Worm (Caenorhabditis elegans): ENCODE data around the gene ceh-38.

ce11 chrII:6928416-6928815 is 22.9 kb upstream of the ceh-38 start, which contains the start of gene flcn-1:
- no peak for TF ChIP-seq spr-3 (GFP tag; optimal IDR thresholded peaks at IDR 0.05)
- no peak for TF ChIP-seq Y105C5A.15 (GFP tag; IDR thresholded peaks at IDR 0.05)
- TF ChIP-seq snpc-1.2 (GFP tag; IDR thresholded peaks at IDR 0.05) = no peak
- no peak for TF ChIP-seq ces-1 (GFP tag; optimal IDR thresholded peaks at IDR 0.05)
- no peak for TF ChIP-seq dmd-8 (GFP tag; IDR thresholded peaks at IDR 0.05)
- peak; percentile 33 for TF ChIP-seq nhr-28 (tag; optimal IDR thresholded peaks at IDR 0.05)
- no peak for TF ChIP-seq lim-7 (GFP tag; IDR thresholded peaks at IDR 0.05)
- no peak for TF ChIP-seq zag-1 (tag; optimal IDR thresholded peaks at IDR 0.05)
- no peak for TF ChIP-seq dpl-1 (GFP tag; optimal IDR thresholded peaks at IDR 0.05)
- TF ChIP-seq ztf-11 (tag; optimal IDR thresholded peaks at IDR 0.05) = no peak
- no peak for TF ChIP-seq ZK546.5 (tag; optimal IDR thresholded peaks at IDR 0.05)
- peak in 1 of 2 experiments; percentile 70 for TF ChIP-seq lsy-2 (tag; optimal IDR thresholded peaks at IDR 0.05)
- no peak for TF ChIP-seq zfp-2 (tag; optimal IDR thresholded peaks at IDR 0.05)

Measured in whole organism, L4 larva.